Fruit fly (Drosophila melanogaster) S2 (cell line): ENCODE data around the gene Sec8.

Experiments
- CG8478 ChIP-seq: fragments of >200 bp; optimal IDR thresholded peaks from 2 replicates; lab custom pipeline; 2018
- CTCF ChIP-seq, 2 experiments: fragments of >200 bp; optimal IDR thresholded peaks; 2 replicates each; lab custom pipeline; 2018

The Sec8 gene

dm6 chr3R:5754594-5754993, 4.2 kb downstream of the Sec8 start, which contains the start of gene Dcps:
Dcps (minus strand) TSS chr3R:5754774.
- TF ChIP-seq CG8478 (no peak), CTCF (optimal IDR thresholded peaks at IDR 0.05; lab: Kevin White, UChicago) (no peak)

DNA sequence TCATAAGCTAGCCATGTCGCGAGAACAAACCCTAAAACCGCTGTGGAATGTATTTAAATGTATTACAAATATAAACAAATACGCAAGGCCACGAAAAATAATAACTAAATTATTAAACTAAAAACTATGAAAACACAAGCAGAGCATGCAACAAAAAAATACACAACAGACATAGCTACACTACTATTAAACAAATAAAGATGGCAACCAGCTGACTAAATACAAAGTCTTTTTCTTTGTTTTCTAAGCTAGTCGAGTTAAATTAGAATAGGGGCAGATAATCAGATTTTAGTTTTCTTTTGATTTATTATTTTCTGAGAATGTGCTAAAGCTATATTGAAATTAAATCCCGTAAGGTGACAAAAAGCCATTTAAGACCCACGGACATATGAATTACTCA, 12.2 kb downstream of the Sec8 start:
- no peak for TF ChIP-seq CTCF (optimal IDR thresholded peaks at IDR 0.05; lab: Kevin White, UChicago)
- TF ChIP-seq CG8478 = no peak

DNA sequence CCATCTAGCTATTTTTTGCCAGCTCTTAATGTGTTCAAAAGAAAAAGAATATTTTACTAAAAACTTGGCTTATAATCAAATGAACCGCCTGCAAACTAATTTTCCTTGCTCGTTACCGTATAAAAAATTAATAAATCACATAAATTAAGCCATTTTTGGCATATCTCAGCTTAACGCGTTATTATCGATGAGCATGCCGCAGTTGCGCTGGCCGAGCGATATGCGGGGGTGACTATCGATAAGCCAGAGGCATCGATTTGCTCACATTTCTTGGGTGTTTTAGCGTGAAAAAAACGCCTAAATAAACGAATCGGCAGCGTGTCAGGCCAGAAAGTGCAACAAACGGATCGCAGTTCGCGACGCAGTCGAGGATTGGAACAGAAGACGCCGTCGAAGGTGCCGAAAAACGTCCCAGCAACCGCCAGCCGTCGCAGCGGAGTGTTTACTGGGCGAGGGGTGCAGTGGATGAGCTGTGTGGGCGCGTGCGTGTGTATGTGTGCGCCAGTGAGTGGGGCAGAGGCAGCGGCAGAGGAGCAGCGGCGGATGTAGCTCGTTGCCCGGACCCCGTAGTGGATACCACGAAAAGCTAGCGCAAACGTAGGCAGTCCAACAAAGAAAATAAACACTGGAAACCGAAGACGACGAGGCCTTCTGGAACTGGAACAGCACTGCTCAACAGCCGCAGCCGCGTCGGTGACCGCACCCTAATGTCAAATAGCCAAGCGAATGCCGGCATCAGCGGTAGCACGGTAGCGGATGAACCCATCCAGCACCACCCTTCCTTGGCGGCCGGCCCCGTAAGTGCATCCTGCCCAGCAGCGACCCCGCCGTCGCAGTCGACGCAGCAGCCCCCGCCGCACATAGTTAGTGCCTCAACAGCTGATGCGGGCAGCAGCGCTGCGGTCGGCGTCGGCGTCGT, 16.3 kb downstream of the Sec8 start, which contains the start of the genes Sym and Madm:
Gene Sym, minus strand, starts transcription at position 199 of the 919 bp plus-strand sequence.
Gene Madm, plus strand, starts transcription at position 233 of the 919 bp plus-strand sequence.
- no peak for TF ChIP-seq CTCF (optimal IDR thresholded peaks at IDR 0.05; lab: Kevin White, UChicago)
- TF ChIP-seq CG8478 = no peak

DNA sequence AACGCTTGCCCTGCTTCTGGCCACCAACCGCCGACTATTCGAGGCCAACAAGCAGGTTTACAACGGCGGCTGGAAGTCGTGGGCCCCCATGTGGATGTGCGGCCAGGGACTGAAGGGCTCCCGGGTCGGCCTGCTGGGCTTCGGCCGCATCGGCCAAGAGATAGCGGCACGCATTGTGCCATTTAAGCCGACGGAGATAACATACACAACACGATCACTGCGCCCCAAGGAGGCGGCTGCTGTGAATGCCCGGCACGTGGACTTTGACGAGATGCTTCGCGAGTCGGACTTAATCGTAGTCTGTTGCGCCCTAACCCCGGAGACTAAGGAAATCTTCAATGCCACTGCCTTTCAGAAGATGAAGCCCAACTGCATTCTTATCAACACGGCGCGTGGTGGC, 21.5 kb downstream of the Sec8 start:
- TF ChIP-seq CG8478 (no peak), CTCF (optimal IDR thresholded peaks at IDR 0.05; lab: Kevin White, UChicago) (no peak)

- TF ChIP-seq CTCF (optimal IDR thresholded peaks at IDR 0.05; lab: Kevin White, UChicago) = no peak
- no peak for TF ChIP-seq CG8478
Observed at dm6 chr3R:5736305-5736869, 22.4 kb downstream of the Sec8 start, which contains the start of the genes CG2100 and CG1236. CG2100 (minus strand) TSS chr3R:5736355. CG1236 (plus strand) TSS chr3R:5736748.

- no peak for TF ChIP-seq CG8478
- no peak for TF ChIP-seq CTCF (optimal IDR thresholded peaks at IDR 0.05; lab: Kevin White, UChicago)
Observed at dm6 chr3R:5733181-5733580, 25.6 kb downstream of the Sec8 start, which contains the start of gene CG1239. CG1239 (plus strand) TSS chr3R:5733513.

DNA sequence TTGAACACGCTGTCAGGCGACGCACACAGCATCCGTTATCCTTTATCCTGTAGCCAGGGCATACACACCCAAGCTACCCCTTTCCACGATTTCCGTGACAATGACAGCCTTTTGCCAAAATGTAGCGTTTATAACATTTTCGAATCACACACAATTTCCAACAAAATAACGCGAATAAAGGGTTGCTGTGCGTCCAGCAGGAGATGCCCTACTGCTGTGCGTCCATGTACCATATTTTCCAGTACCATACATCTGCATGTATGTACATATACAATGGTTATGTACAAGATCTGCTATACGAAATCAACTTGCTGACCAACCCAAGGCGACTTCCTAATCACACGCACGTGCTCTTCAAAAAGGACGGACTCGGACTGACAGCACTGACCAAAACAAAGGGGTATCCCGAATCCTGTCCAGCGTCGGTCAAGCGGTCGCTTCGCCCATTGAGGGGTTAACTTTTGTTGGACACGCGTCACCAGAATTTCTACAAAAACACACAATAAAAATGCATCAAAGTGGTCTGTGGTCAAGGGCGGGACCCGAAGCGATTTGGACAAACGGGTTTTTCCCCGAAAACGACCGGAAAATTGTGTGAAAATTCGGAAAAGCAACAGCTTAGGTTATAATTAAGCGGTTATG, 31.0 kb downstream of the Sec8 start:
- no peak for TF ChIP-seq CTCF (optimal IDR thresholded peaks at IDR 0.05; lab: Kevin White, UChicago)
- TF ChIP-seq CG8478 = no peak

- TF ChIP-seq CG8478 = no peak
- no peak for TF ChIP-seq CTCF (optimal IDR thresholded peaks at IDR 0.05; lab: Kevin White, UChicago)
Observed at dm6 chr3R:5723122-5723521, 35.7 kb downstream of the Sec8 start.

dm6 chr3R:5716755-5717309, 42.0 kb downstream of the Sec8 start, which contains the start of gene cas:
cas (minus strand) TSS chr3R:5716805.
- TF ChIP-seq CG8478 = no peak
- TF ChIP-seq CTCF (optimal IDR thresholded peaks at IDR 0.05; lab: Kevin White, UChicago) = no peak

DNA sequence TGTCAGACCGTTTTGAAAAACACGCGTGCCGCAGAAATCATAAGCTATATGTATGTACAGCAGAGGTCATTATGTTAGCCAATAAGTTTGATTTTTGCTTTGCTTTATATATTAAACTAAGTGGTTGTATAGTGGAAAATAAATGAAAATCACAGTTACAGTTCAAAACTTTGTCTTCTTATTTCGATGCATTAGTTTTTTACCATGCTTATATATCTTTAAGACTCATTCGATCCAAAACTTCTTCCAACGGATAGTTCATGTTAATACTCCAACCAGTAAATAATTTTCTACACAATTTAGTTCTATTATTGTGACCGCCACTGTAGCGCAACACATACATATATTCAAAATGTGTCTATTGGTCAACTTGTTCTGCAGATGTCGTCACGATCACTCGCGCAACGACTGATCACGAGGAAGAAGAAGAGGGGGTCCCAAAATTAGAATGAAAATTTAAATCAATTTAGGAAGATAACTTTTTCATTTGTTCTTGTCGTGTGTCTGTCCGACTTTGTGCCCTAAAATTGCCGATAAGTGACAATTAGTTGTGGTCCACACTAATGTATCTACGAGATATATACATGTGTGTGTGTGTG, 53.2 kb downstream of the Sec8 start:
- TF ChIP-seq CTCF (optimal IDR thresholded peaks at IDR 0.05; lab: Kevin White, UChicago) (no peak), CG8478 (no peak)

DNA sequence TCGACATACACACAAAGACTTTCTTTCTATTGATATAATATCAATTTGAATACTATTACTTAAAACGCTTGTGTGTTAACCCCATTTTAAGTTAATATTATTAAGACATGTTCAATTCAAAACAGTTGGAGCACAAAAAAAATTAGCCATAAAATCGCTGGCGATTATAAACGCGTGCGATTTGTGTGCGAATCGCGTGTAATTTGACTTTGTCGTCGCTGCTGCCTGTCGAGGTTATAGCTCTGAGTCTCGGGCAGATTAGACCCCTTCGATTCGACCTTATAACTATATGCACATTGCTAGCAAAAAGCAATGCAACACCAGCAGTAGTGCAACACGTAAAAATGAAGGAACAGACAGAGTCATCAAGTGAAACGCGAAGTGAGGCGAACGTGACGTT, 53.8 kb downstream of the Sec8 start:
- TF ChIP-seq CTCF (optimal IDR thresholded peaks at IDR 0.05; lab: Kevin White, UChicago) = no peak
- TF ChIP-seq CG8478 = no peak
